Worm (Caenorhabditis elegans): ENCODE measurements around the gene T21H3.1.

Gene T21H3.1

ce11 chrV:1151324-1151742, 25.2 kb upstream of the T21H3.1 start (continued):
- peak; percentile 89 to 94 for TF ChIP-seq efl-1 (optimal IDR thresholded peaks at IDR 0.05)
- peak; percentile 61 to 97 for TF ChIP-seq efl-1 (GFP tag; optimal IDR thresholded peaks at IDR 0.05 in 1 of 2)
- TF ChIP-seq hlh-17 (GFP tag; optimal IDR thresholded peaks at IDR 0.05; ENCODE audit: borderline replicate concordance) = peak; percentile 77
- TF ChIP-seq grh-1 (GFP tag; IDR thresholded peaks at IDR 0.05) = peak; percentile 92
- peak; percentile 98 for TF ChIP-seq ceh-8 (GFP tag; optimal IDR thresholded peaks at IDR 0.05)
- TF ChIP-seq nhr-85 (tag) = peak; percentile 97
- TF ChIP-seq aly-2 (tag; optimal IDR thresholded peaks at IDR 0.05) = peak; percentile 80
- TF ChIP-seq snu-23 (GFP tag; optimal IDR thresholded peaks at IDR 0.05) = peak; percentile 99
- peak; percentile 88 for TF ChIP-seq lir-3 (tag; optimal IDR thresholded peaks at IDR 0.05; ENCODE audit: poor library complexity)
- TF ChIP-seq jun-1 (tag; optimal IDR thresholded peaks at IDR 0.05) = peak; percentile 98
- TF ChIP-seq nhr-76 (tag; optimal IDR thresholded peaks at IDR 0.05) = peak; percentile 59
- TF ChIP-seq nhr-237 (tag; optimal IDR thresholded peaks at IDR 0.05) = peak; percentile 95
- no peak for TF ChIP-seq ama-1 (optimal IDR thresholded peaks at IDR 0.05)
- peak; percentile 88 for TF ChIP-seq snpc-4 (tag; optimal IDR thresholded peaks at IDR 0.05)
- TF ChIP-seq ztf-11 (tag; optimal IDR thresholded peaks at IDR 0.05) = peak in 1 of 2 experiments; percentile 99
- TF ChIP-seq fkh-8 (tag; optimal IDR thresholded peaks at IDR 0.05) = peak; percentile 100
- no peak for TF ChIP-seq ceh-63 (GFP tag; optimal IDR thresholded peaks at IDR 0.05)
- TF ChIP-seq nhr-19 (GFP tag; conservative IDR thresholded peaks at IDR 0.05) = peak; percentile 99
- TF ChIP-seq isw-1 (GFP tag; IDR thresholded peaks at IDR 0.05) = peak; percentile 97
- no peak for TF ChIP-seq nhr-28 (tag; optimal IDR thresholded peaks at IDR 0.05)
- TF ChIP-seq ceh-88 (GFP tag; IDR thresholded peaks at IDR 0.05) = peak; percentile 94
- TF ChIP-seq nhr-71 (tag; optimal IDR thresholded peaks at IDR 0.05) = peak; percentile 100
- TF ChIP-seq sup-37 (GFP tag; optimal IDR thresholded peaks at IDR 0.05) = peak; percentile 99
- TF ChIP-seq lsy-2 (tag; optimal IDR thresholded peaks at IDR 0.05) = peak; percentile 93
- TF ChIP-seq blmp-1 (tag; optimal IDR thresholded peaks at IDR 0.05) = peak; percentile 82
- peak; percentile 88 for TF ChIP-seq aha-1 (tag; optimal IDR thresholded peaks at IDR 0.05)
- TF ChIP-seq nhr-84 (tag; optimal IDR thresholded peaks at IDR 0.05) = no peak
- peak; percentile 100 for TF ChIP-seq lin-14 (GFP tag; optimal IDR thresholded peaks at IDR 0.05)
- TF ChIP-seq zag-1 (tag; optimal IDR thresholded peaks at IDR 0.05) = peak; percentile 93
- peak; percentile 100 for TF ChIP-seq tbx-2 (tag; optimal IDR thresholded peaks at IDR 0.05)
- TF ChIP-seq fos-1 (tag; optimal IDR thresholded peaks at IDR 0.05) = peak; percentile 93
- peak; percentile 74 for TF ChIP-seq Y116A8C.19 (tag; optimal IDR thresholded peaks at IDR 0.05; ENCODE audit: borderline replicate concordance)
- peak in 4 of 6 experiments; percentile 27 to 94 (median 79) for TF ChIP-seq elt-3 (tag; optimal IDR thresholded peaks at IDR 0.05)

ce11 chrV:1151830-1152229, 24.7 kb upstream of the T21H3.1 start:
- TF ChIP-seq zip-4 (GFP tag; optimal IDR thresholded peaks at IDR 0.05) (no peak), mab-9 (GFP tag; IDR thresholded peaks at IDR 0.05) (no peak), unc-30 (tag; optimal IDR thresholded peaks at IDR 0.05) (no peak), nhr-12 (tag; optimal IDR thresholded peaks at IDR 0.05) (no peak), ceh-82 (tag; optimal IDR thresholded peaks at IDR 0.05) (no peak), swsn-7 (tag; optimal IDR thresholded peaks at IDR 0.05) (no peak), lin-15B (tag; optimal IDR thresholded peaks at IDR 0.05) (no peak), vab-15 (tag; optimal IDR thresholded peaks at IDR 0.05) (no peak), C04F5.9 (tag; optimal IDR thresholded peaks at IDR 0.05) (no peak), zag-1 (tag; optimal IDR thresholded peaks at IDR 0.05) (no peak), lin-35 (GFP tag; optimal IDR thresholded peaks at IDR 0.05) (no peak), fkh-4 (tag; optimal IDR thresholded peaks at IDR 0.05; ENCODE audit: borderline replicate concordance) (no peak), F16B12.6 (tag; optimal IDR thresholded peaks at IDR 0.05) (no peak), sptf-1 (tag; optimal IDR thresholded peaks at IDR 0.05) (no peak), nhr-90 (tag; optimal IDR thresholded peaks at IDR 0.05; ENCODE audit: poor library complexity) (no peak), efl-1 (optimal IDR thresholded peaks at IDR 0.05) (no peak), efl-1 (GFP tag; optimal IDR thresholded peaks at IDR 0.05 in 1 of 2) (peak in 1 of 2 experiments; percentile 52), unc-62 (GFP tag; optimal IDR thresholded peaks at IDR 0.05) (no peak), rnt-1 (tag; optimal IDR thresholded peaks at IDR 0.05) (peak; percentile 77), egl-27 (tag; optimal IDR thresholded peaks at IDR 0.05) (no peak), unc-130 (tag; optimal IDR thresholded peaks at IDR 0.05) (peak; percentile 9), lin-13 (GFP tag; optimal IDR thresholded peaks at IDR 0.05) (no peak), nhr-19 (GFP tag; conservative IDR thresholded peaks at IDR 0.05) (peak; percentile 27), alr-1 (tag; optimal IDR thresholded peaks at IDR 0.05; ENCODE audit: borderline replicate concordance) (no peak), lir-3 (tag; optimal IDR thresholded peaks at IDR 0.05; ENCODE audit: poor library complexity) (no peak)

Measured in whole organism, L1 larva.